Fruit fly (Drosophila melanogaster) whole organism, embryonic: ENCODE data around the gene CG11893.

Source experiments
- CG10274 ChIP-seq: fragments of 200-800 bp; sonication (Bioruptor generic); optimal IDR thresholded peaks from 3 replicates; lab custom pipeline; 2017; ENCODE audit warnings: missing biosample characterization, mild to moderate bottlenecking, missing genetic modification characterization
- CG10654 ChIP-seq: fragments of 200-800 bp; sonication (Bioruptor generic); optimal IDR thresholded peaks from 2 replicates; lab custom pipeline; 2016; ENCODE audit warnings: missing biosample characterization, missing genetic modification characterization
- CG11560 ChIP-seq: fragments of 200-800 bp; sonication (Bioruptor generic); IDR thresholded peaks from 3 replicates; pipeline ENCODE4 v1.3.6; 2022; ENCODE audit warnings: missing biosample characterization, missing genetic modification characterization
- CG12071 ChIP-seq: fragments of 200-800 bp; sonication (Bioruptor generic); optimal IDR thresholded peaks from 3 replicates; lab custom pipeline; 2018; ENCODE audit warnings: missing biosample characterization, mild to moderate bottlenecking, missing genetic modification characterization
- CG12219 ChIP-seq: fragments of 200-800 bp; sonication (Bioruptor generic); optimal IDR thresholded peaks from 3 replicates; lab custom pipeline; 2018; ENCODE audit warnings: missing biosample characterization, mild to moderate bottlenecking, missing genetic modification characterization
- CG12236 ChIP-seq: fragments of 200-800 bp; sonication (Bioruptor generic); optimal IDR thresholded peaks from 2 replicates; lab custom pipeline; 2016; ENCODE audit warnings: missing biosample characterization, missing genetic modification characterization
- CG12744 ChIP-seq: fragments of 200-800 bp; sonication (Bioruptor generic); optimal IDR thresholded peaks from 2 replicates; lab custom pipeline; 2016; ENCODE audit warnings: missing biosample characterization, missing genetic modification characterization
- CG13894 ChIP-seq: fragments of 200-800 bp; sonication (Bioruptor generic); optimal IDR thresholded peaks from 3 replicates; lab custom pipeline; 2018; ENCODE audit warnings: missing biosample characterization, mild to moderate bottlenecking, missing genetic modification characterization, moderate library complexity
- CG14441 ChIP-seq: fragments of 200-800 bp; sonication (Bioruptor generic); IDR thresholded peaks from 2 replicates; pipeline ENCODE4 v1.3.6; 2022; ENCODE audit warnings: missing biosample characterization, missing genetic modification characterization
- CG14965 ChIP-seq: fragments of 200-800 bp; sonication (Bioruptor generic); optimal IDR thresholded peaks from 2 replicates; lab custom pipeline; 2016; ENCODE audit warnings: missing biosample characterization, missing genetic modification characterization, borderline replicate concordance
- CG17359 ChIP-seq: fragments of 200-800 bp; sonication (Bioruptor generic); optimal IDR thresholded peaks from 3 replicates; lab custom pipeline; 2018; ENCODE audit warnings: missing biosample characterization, mild to moderate bottlenecking, missing genetic modification characterization, moderate library complexity
- CG17612 ChIP-seq: fragments of 200-800 bp; sonication (Bioruptor generic); IDR thresholded peaks from 2 replicates; pipeline ENCODE4 v1.3.6; 2022; ENCODE audit warnings: missing biosample characterization, missing genetic modification characterization
- CG2678 ChIP-seq: fragments of 200-800 bp; sonication (Bioruptor generic); optimal IDR thresholded peaks from 3 replicates; lab custom pipeline; 2019; ENCODE audit warnings: missing biosample characterization, mild to moderate bottlenecking, missing genetic modification characterization, moderate library complexity
- CG3995 ChIP-seq: fragments of 200-800 bp; sonication (Bioruptor generic); optimal IDR thresholded peaks from 3 replicates; lab custom pipeline; 2016; ENCODE audit warnings: missing biosample characterization, missing genetic modification characterization
- CG42726 ChIP-seq: fragments of 200-800 bp; sonication (Bioruptor generic); IDR thresholded peaks from 2 replicates; pipeline ENCODE4 v1.3.6; 2022; ENCODE audit warnings: missing biosample characterization, missing genetic modification characterization; ENCODE audit not compliant: partially characterized antibody
- CG4404 ChIP-seq: fragments of 200-800 bp; sonication (Bioruptor generic); IDR thresholded peaks from 2 replicates; pipeline ENCODE4 v1.3.6; 2022; ENCODE audit warnings: missing biosample characterization, missing genetic modification characterization
- CG4707 ChIP-seq: fragments of 200-800 bp; sonication (Bioruptor generic); optimal IDR thresholded peaks from 2 replicates; lab custom pipeline; 2018; ENCODE audit warnings: missing biosample characterization, mild to moderate bottlenecking, missing genetic modification characterization, moderate library complexity
- CG7556 ChIP-seq: fragments of 200-800 bp; sonication (Bioruptor generic); optimal IDR thresholded peaks from 2 replicates; lab custom pipeline; 2017; ENCODE audit warnings: missing biosample characterization, mild to moderate bottlenecking, missing genetic modification characterization
- CG7786 ChIP-seq: fragments of 200-800 bp; sonication (Bioruptor generic); optimal IDR thresholded peaks from 2 replicates; lab custom pipeline; 2016; ENCODE audit warnings: missing biosample characterization, missing genetic modification characterization
- CG8478 ChIP-seq: fragments of >200 bp; optimal IDR thresholded peaks from 2 replicates; lab custom pipeline; 2018
- CG8765 ChIP-seq: fragments of 200-800 bp; sonication (Bioruptor generic); IDR thresholded peaks from 2 replicates; pipeline ENCODE4 v1.3.6; 2022; ENCODE audit warnings: missing biosample characterization, missing genetic modification characterization
- CG9215 ChIP-seq: fragments of 200-800 bp; sonication (Bioruptor generic); IDR thresholded peaks from 2 replicates; pipeline ENCODE4 v1.3.6; 2022; ENCODE audit warnings: missing biosample characterization, missing genetic modification characterization
- CoRest ChIP-seq: fragments of 200-800 bp; sonication (Bioruptor generic); optimal IDR thresholded peaks from 3 replicates; lab custom pipeline; 2018; ENCODE audit warnings: missing biosample characterization, mild to moderate bottlenecking, missing genetic modification characterization, moderate library complexity
- Dek ChIP-seq: fragments of 200-800 bp; sonication (Bioruptor generic); optimal IDR thresholded peaks from 3 replicates; lab custom pipeline; 2019; ENCODE audit warnings: missing biosample characterization, mild to moderate bottlenecking, missing genetic modification characterization, moderate library complexity
- Dfd ChIP-seq, 2 experiments: fragments of >200 bp; optimal IDR thresholded peaks; 2 replicates each; lab custom pipeline; 2017; ENCODE audit warnings: missing biosample characterization in 2 of 2, missing genetic modification characterization in 2 of 2
- Elba2 ChIP-seq: fragments of 200-800 bp; sonication (Bioruptor generic); optimal IDR thresholded peaks from 3 replicates; lab custom pipeline; 2016; ENCODE audit warnings: missing biosample characterization, missing genetic modification characterization
- Ets97D ChIP-seq: fragments of 200-800 bp; sonication (Bioruptor generic); optimal IDR thresholded peaks from 3 replicates; lab custom pipeline; 2016; ENCODE audit warnings: missing biosample characterization, missing genetic modification characterization
- Kr ChIP-seq: fragments of 200-800 bp; sonication (Bioruptor generic); optimal IDR thresholded peaks from 2 replicates; lab custom pipeline; 2017; ENCODE audit warnings: missing biosample characterization, mild to moderate bottlenecking, missing genetic modification characterization
- MESR4 ChIP-seq: fragments of 200-800 bp; sonication (Bioruptor generic); optimal IDR thresholded peaks from 2 replicates; lab custom pipeline; 2018; ENCODE audit warnings: missing biosample characterization, mild to moderate bottlenecking, missing genetic modification characterization, moderate library complexity
- Neu2 ChIP-seq: fragments of 200-800 bp; sonication (Bioruptor generic); optimal IDR thresholded peaks from 3 replicates; lab custom pipeline; 2016; ENCODE audit warnings: missing biosample characterization, missing genetic modification characterization, borderline replicate concordance
- Sox100B ChIP-seq: fragments of 200-800 bp; sonication (Bioruptor generic); optimal IDR thresholded peaks from 3 replicates; lab custom pipeline; 2018; ENCODE audit warnings: missing biosample characterization, mild to moderate bottlenecking, missing genetic modification characterization
- Spps ChIP-seq: fragments of 200-800 bp; sonication (Bioruptor generic); optimal IDR thresholded peaks from 2 replicates; lab custom pipeline; 2018; ENCODE audit warnings: missing biosample characterization, mild to moderate bottlenecking, missing genetic modification characterization
- amos ChIP-seq: fragments of 200-800 bp; sonication (Bioruptor generic); IDR thresholded peaks from 2 replicates; pipeline ENCODE4 v1.3.6; 2022; ENCODE audit warnings: missing biosample characterization, missing genetic modification characterization; ENCODE audit not compliant: partially characterized antibody
- caup ChIP-seq: fragments of 200-800 bp; sonication (Bioruptor generic); optimal IDR thresholded peaks from 3 replicates; lab custom pipeline; 2017; ENCODE audit warnings: missing biosample characterization, mild to moderate bottlenecking, missing genetic modification characterization, moderate library complexity; ENCODE audit not compliant: severe bottlenecking
- dimm ChIP-seq: fragments of 200-800 bp; sonication (Bioruptor generic); IDR thresholded peaks from 2 replicates; pipeline ENCODE4 v1.3.6; 2022; ENCODE audit warnings: missing biosample characterization, missing genetic modification characterization
- gcm2 ChIP-seq: fragments of 200-800 bp; sonication (Bioruptor generic); optimal IDR thresholded peaks from 2 replicates; lab custom pipeline; 2016; ENCODE audit warnings: missing biosample characterization, missing genetic modification characterization
- gt ChIP-seq: fragments of 200-800 bp; sonication (Bioruptor generic); IDR thresholded peaks from 2 replicates; pipeline ENCODE4 v1.3.6; 2022; ENCODE audit warnings: missing biosample characterization, missing genetic modification characterization
- her ChIP-seq: fragments of 200-800 bp; sonication (Bioruptor generic); optimal IDR thresholded peaks from 2 replicates; lab custom pipeline; 2016; ENCODE audit warnings: missing biosample characterization, missing genetic modification characterization
- lilli ChIP-seq: fragments of 200-800 bp; sonication (Bioruptor generic); optimal IDR thresholded peaks from 3 replicates; lab custom pipeline; 2016; ENCODE audit warnings: missing biosample characterization, missing genetic modification characterization
- lov ChIP-seq, 2 experiments: fragments of 200-800 bp in 1 of 2; fragments of >200 bp in 1 of 2; sonication (Bioruptor generic) in 1 of 2; IDR thresholded peaks in 1 of 2; optimal IDR thresholded peaks in 1 of 2; 2 replicates in 1 of 2; 3 replicates in 1 of 2; pipeline versions ENCODE4 v1.3.6 to Lab custom; 2017 to 2022; ENCODE audit warnings: missing biosample characterization in 1 of 2, missing genetic modification characterization in 1 of 2
- maf-S ChIP-seq: fragments of 200-800 bp; sonication (Bioruptor generic); optimal IDR thresholded peaks from 2 replicates; lab custom pipeline; 2016; ENCODE audit warnings: missing biosample characterization, missing genetic modification characterization
- pb ChIP-seq: fragments of 200-800 bp; sonication (Bioruptor generic); optimal IDR thresholded peaks from 3 replicates; lab custom pipeline; 2016; ENCODE audit warnings: missing biosample characterization, missing genetic modification characterization
- pita ChIP-seq: fragments of 200-800 bp; sonication (Bioruptor generic); optimal IDR thresholded peaks from 2 replicates; lab custom pipeline; 2017; ENCODE audit warnings: missing biosample characterization, mild to moderate bottlenecking, missing genetic modification characterization
- run ChIP-seq: fragments of 200-800 bp; sonication (Bioruptor generic); optimal IDR thresholded peaks from 3 replicates; lab custom pipeline; 2018; ENCODE audit warnings: missing biosample characterization, mild to moderate bottlenecking, missing genetic modification characterization
- scrt ChIP-seq: fragments of 200-800 bp; sonication (Bioruptor generic); optimal IDR thresholded peaks from 2 replicates; lab custom pipeline; 2018; ENCODE audit warnings: missing biosample characterization, mild to moderate bottlenecking, missing genetic modification characterization, moderate library complexity
- sna ChIP-seq: fragments of 200-800 bp; sonication (Bioruptor generic); IDR thresholded peaks from 2 replicates; pipeline ENCODE4 v1.3.6; 2022; ENCODE audit warnings: missing biosample characterization, missing genetic modification characterization; ENCODE audit not compliant: partially characterized antibody
- so ChIP-seq: fragments of 200-800 bp; sonication (Bioruptor generic); IDR thresholded peaks from 3 replicates; pipeline ENCODE4 v1.3.6; 2022; ENCODE audit warnings: missing biosample characterization, missing genetic modification characterization
- tll ChIP-seq, 2 experiments: fragments of 200-800 bp in 1 of 2; fragments of >200 bp in 1 of 2; sonication (Bioruptor generic) in 1 of 2; optimal IDR thresholded peaks; 2 replicates each; lab custom pipeline; 2017 to 2019; ENCODE audit warnings: missing biosample characterization in 2 of 2, missing genetic modification characterization in 2 of 2, mild to moderate bottlenecking in 1 of 2, moderate library complexity in 1 of 2
- zf30C ChIP-seq: fragments of 200-800 bp; sonication (Bioruptor generic); optimal IDR thresholded peaks from 3 replicates; lab custom pipeline; 2018; ENCODE audit warnings: missing biosample characterization, mild to moderate bottlenecking, missing genetic modification characterization

CG11893 gene

dm6 chr3R:25258628-25259240 is 31.0 kb upstream of the CG11893 start, which contains the start of gene CG11857 (continued):
- TF ChIP-seq gt (GFP tag; lab: Robert Waterston, UW) (peak; percentile 98), pita (GFP tag; lab: Kevin White, UChicago) (no peak), CG10654 (GFP tag; lab: Kevin White, UChicago) (peak; percentile 97), CG4404 (peak; percentile 100), lov (optimal IDR thresholded peaks at IDR 0.05; lab: Kevin White, UChicago) (no peak), lov (GFP tag; IDR thresholded peaks at IDR 0.05; lab: Robert Waterston, UW) (peak; percentile 98), sna (GFP tag; lab: Robert Waterston, UW) (peak; percentile 100), CG11560 (tag; lab: Robert Waterston, UW) (peak; percentile 93), CG12744 (GFP tag; lab: Kevin White, UChicago) (peak; percentile 95), CG12219 (peak; percentile 92), Sox100B (GFP tag; lab: Kevin White, UChicago) (peak; percentile 93), CG12071 (GFP tag; lab: Kevin White, UChicago) (peak; percentile 89), tll (GFP tag; optimal IDR thresholded peaks at IDR 0.05; lab: Kevin White, UChicago) (peak; percentile 45 to 68), CG4707 (peak; percentile 82), CG17359 (tag; lab: Kevin White, UChicago) (peak; percentile 98), CG13894 (peak; percentile 97), CG8765 (GFP tag; lab: Robert Waterston, UW) (peak; percentile 98), lilli (GFP tag; lab: Kevin White, UChicago) (peak; percentile 99), CG2678 (peak; percentile 98), maf-S (GFP tag; lab: Kevin White, UChicago) (peak; percentile 98), MESR4 (GFP tag; lab: Kevin White, UChicago) (peak; percentile 91), CG8478 (lab: Kevin White, UChicago) (no peak), Neu2 (GFP tag; lab: Kevin White, UChicago) (peak; percentile 83), zf30C (GFP tag; lab: Kevin White, UChicago) (peak; percentile 27), CG14965 (peak; percentile 55), Elba2 (GFP tag; lab: Kevin White, UChicago) (peak; percentile 90), Spps (tag; lab: Kevin White, UChicago) (peak; percentile 94), pb (GFP tag; lab: Kevin White, UChicago) (peak; percentile 92), dimm (GFP tag; lab: Robert Waterston, UW) (peak; percentile 97), CG3995 (GFP tag; lab: Kevin White, UChicago) (peak; percentile 82), scrt (GFP tag; lab: Kevin White, UChicago) (peak; percentile 87), CG7556 (peak; percentile 96), CG17612 (GFP tag; lab: Robert Waterston, UW) (peak; percentile 97), Dfd (GFP tag; optimal IDR thresholded peaks at IDR 0.05; lab: Kevin White, UChicago) (peak in 1 of 2 experiments; percentile 82), CG12236 (peak; percentile 94), her (GFP tag; lab: Kevin White, UChicago) (peak; percentile 92), caup (GFP tag; lab: Kevin White, UChicago) (peak; percentile 97), gcm2 (peak; percentile 88), CoRest (tag; lab: Kevin White, UChicago) (peak; percentile 99), so (peak; percentile 97), Ets97D (GFP tag; lab: Kevin White, UChicago) (peak; percentile 95), amos (peak; percentile 98), CG7786 (GFP tag; lab: Kevin White, UChicago) (peak; percentile 98), CG10274 (peak; percentile 81), run (tag; lab: Kevin White, UChicago) (peak; percentile 80), CG14441 (GFP tag; lab: Robert Waterston, UW) (peak; percentile 99), Kr (GFP tag; lab: Kevin White, UChicago) (peak; percentile 21), CG9215 (GFP tag; lab: Robert Waterston, UW) (peak; percentile 99), CG42726 (GFP tag; lab: Robert Waterston, UW) (peak; percentile 98), Dek (peak; percentile 98)
